Worm (Caenorhabditis elegans): ENCODE results near the gene C18H2.5.

C18H2.5 gene

ce11 chrIII:7720861-7721260 is 26.7 kb upstream of the C18H2.5 start (continued):
- TF ChIP-seq ceh-79 (tag; optimal IDR thresholded peaks at IDR 0.05) = no peak
- TF ChIP-seq die-1 (tag; optimal IDR thresholded peaks at IDR 0.05) = no peak
- no peak for TF ChIP-seq Y56A3A.18 (GFP tag; IDR thresholded peaks at IDR 0.05)
- no peak for TF ChIP-seq lag-1 (GFP tag; IDR thresholded peaks at IDR 0.05)
- no peak for TF ChIP-seq ceh-58 (GFP tag; IDR thresholded peaks at IDR 0.05)
- no peak for TF ChIP-seq snpc-3.4 (tag; optimal IDR thresholded peaks at IDR 0.05)
- TF ChIP-seq him-1 (tag; optimal IDR thresholded peaks at IDR 0.05) = no peak
- TF ChIP-seq snpc-4 (GFP tag; optimal IDR thresholded peaks at IDR 0.05) = no peak
- peak in 1 of 4 experiments; percentile 2 for TF ChIP-seq snpc-4 (tag; optimal IDR thresholded peaks at IDR 0.05)
- TF ChIP-seq Y95B8A.8 (GFP tag; IDR thresholded peaks at IDR 0.05) = no peak
- no peak for TF ChIP-seq hlh-26 (GFP tag; conservative IDR thresholded peaks at IDR 0.05)
- no peak for TF ChIP-seq mcd-1 (GFP tag; IDR thresholded peaks at IDR 0.05)
- peak; percentile 35 for TF ChIP-seq repo-1 (tag; optimal IDR thresholded peaks at IDR 0.05)
- TF ChIP-seq attf-6 (GFP tag; IDR thresholded peaks at IDR 0.05) = no peak
- TF ChIP-seq gei-17 (GFP tag; optimal IDR thresholded peaks at IDR 0.05) = no peak
- no peak for TF ChIP-seq ztf-28 (GFP tag; IDR thresholded peaks at IDR 0.05)
- TF ChIP-seq bed-2 (GFP tag; IDR thresholded peaks at IDR 0.05) = no peak
- no peak for TF ChIP-seq xnd-1 (tag; optimal IDR thresholded peaks at IDR 0.05)
- TF ChIP-seq snpc-1.3 (tag; optimal IDR thresholded peaks at IDR 0.05; ENCODE audit: insufficient read depth) = no peak
- TF ChIP-seq C06A6.2 (GFP tag; conservative IDR thresholded peaks at IDR 0.05) = peak; percentile 40; the same call in 1 of the 2 replicates
- TF ChIP-seq T26A5.8 (tag; optimal IDR thresholded peaks at IDR 0.05) = no peak
- no peak for TF ChIP-seq ztf-22 (GFP tag; optimal IDR thresholded peaks at IDR 0.05)
- TF ChIP-seq D2030.7 (GFP tag; IDR thresholded peaks at IDR 0.05) = no peak
- no peak for TF ChIP-seq aptf-2 (GFP tag; conservative IDR thresholded peaks at IDR 0.05)
- no peak for TF ChIP-seq F22D6.2 (tag; optimal IDR thresholded peaks at IDR 0.05)
- TF ChIP-seq chd-7 (tag; optimal IDR thresholded peaks at IDR 0.05) = peak; percentile 21
- peak; percentile 50 for TF ChIP-seq K12H6.12 (tag; optimal IDR thresholded peaks at IDR 0.05)
- no peak for TF ChIP-seq F23B12.7 (tag; optimal IDR thresholded peaks at IDR 0.05; ENCODE audit: insufficient read depth)
- no peak for TF ChIP-seq B0261.1 (tag; optimal IDR thresholded peaks at IDR 0.05)
- peak; percentile 44; the same call in 1 of the 2 replicates for TF ChIP-seq pbrm-1 (GFP tag; IDR thresholded peaks at IDR 0.05)
- TF ChIP-seq tbp1 (GFP tag; optimal IDR thresholded peaks at IDR 0.05) = no peak
- no peak for TF ChIP-seq madf-6 (GFP tag; IDR thresholded peaks at IDR 0.05)
- TF ChIP-seq rcor-1 (GFP tag; IDR thresholded peaks at IDR 0.05) = no peak
- no peak for TF ChIP-seq fkh-3 (tag; optimal IDR thresholded peaks at IDR 0.05)
- TF ChIP-seq F37B4.10 (GFP tag; IDR thresholded peaks at IDR 0.05) = no peak
- no peak for TF ChIP-seq mel-28 (tag; optimal IDR thresholded peaks at IDR 0.05; ENCODE audit: borderline replicate concordance)
- no peak for TF ChIP-seq ceh-27 (GFP tag; optimal IDR thresholded peaks at IDR 0.05)
- no peak for TF ChIP-seq nfya-2 (GFP tag; IDR thresholded peaks at IDR 0.05)
- TF ChIP-seq egrh-3 (GFP tag; IDR thresholded peaks at IDR 0.05) = no peak
- no peak for TF ChIP-seq dpff-1 (tag; optimal IDR thresholded peaks at IDR 0.05)
- TF ChIP-seq F55B11.4 (tag; optimal IDR thresholded peaks at IDR 0.05; ENCODE audit: borderline replicate concordance, insufficient read depth) = no peak
- 0 out of 2 replicates have a peak, but pooled peaks have one; percentile 55 for TF ChIP-seq K11D2.4 (GFP tag; IDR thresholded peaks at IDR 0.05)
- TF ChIP-seq nhr-80 (tag; optimal IDR thresholded peaks at IDR 0.05) = no peak
- no peak for TF ChIP-seq efl-1 (GFP tag; optimal IDR thresholded peaks at IDR 0.05)
- no peak for TF ChIP-seq akir-1 (GFP tag; optimal IDR thresholded peaks at IDR 0.05)
- TF ChIP-seq ztf-26 (tag; optimal IDR thresholded peaks at IDR 0.05) = no peak
- TF ChIP-seq dpl-1 (GFP tag; optimal IDR thresholded peaks at IDR 0.05) = no peak
- TF ChIP-seq athp-1 (tag; optimal IDR thresholded peaks at IDR 0.05) = no peak
- TF ChIP-seq ets-4 (GFP tag; optimal IDR thresholded peaks at IDR 0.05) = no peak
- no peak for TF ChIP-seq lsl-1 (GFP tag; optimal IDR thresholded peaks at IDR 0.05)
